Fruit fly (Drosophila melanogaster) Kc167 (cell line): Measurements from ENCODE around the gene CG8679.

Source experiments
- h ChIP-seq: fragments of >200 bp; optimal IDR thresholded peaks from 3 replicates; lab custom pipeline; 2018; ENCODE audit warnings: missing external identifiers
- ttk ChIP-seq: sonication (Bioruptor generic); optimal IDR thresholded peaks from 2 replicates; lab custom pipeline; 2017; ENCODE audit warnings: missing external identifiers

DNA sequence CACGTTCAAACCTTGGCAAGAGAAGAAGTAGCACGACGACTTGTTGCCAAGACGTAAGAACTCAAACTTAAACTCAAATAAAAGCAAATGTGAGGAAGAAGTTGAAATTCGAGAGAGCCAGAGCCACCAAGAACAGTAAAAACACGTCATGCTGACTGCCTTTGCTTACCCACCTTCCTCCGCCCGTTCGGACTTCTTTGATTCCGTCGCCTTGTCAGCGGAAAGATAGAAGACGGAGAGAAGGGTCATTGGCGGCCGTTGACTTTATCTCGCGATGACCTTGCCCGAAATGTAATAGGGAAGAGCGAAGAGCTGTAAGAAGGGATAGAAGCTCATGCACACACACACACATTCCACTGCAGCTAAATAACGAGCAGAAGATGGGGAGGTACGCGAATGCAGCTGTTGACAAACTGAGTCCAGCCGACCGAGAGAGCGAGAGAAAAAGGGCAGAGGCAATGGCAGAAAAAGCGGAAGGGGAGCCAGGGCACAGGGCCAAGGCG, 25.7 kb upstream of the CG8679 start:
- TF ChIP-seq h (no peak), ttk (lab: Kevin White, UChicago) (no peak)
